Worm (Caenorhabditis elegans): Measurements from ENCODE around the gene F52E1.9.

- no peak for TF ChIP-seq ama-1 (optimal IDR thresholded peaks at IDR 0.05)
- no peak for TF ChIP-seq hmbx-1 (tag; optimal IDR thresholded peaks at IDR 0.05)
- no peak for TF ChIP-seq hmg-4 (GFP tag; optimal IDR thresholded peaks at IDR 0.05)
- no peak for TF ChIP-seq scrt-1 (GFP tag; IDR thresholded peaks at IDR 0.05)
- no peak for TF ChIP-seq tbx-11 (GFP tag; IDR thresholded peaks at IDR 0.05)
- no peak for TF ChIP-seq pes-1 (GFP tag; IDR thresholded peaks at IDR 0.05)
Measured at ce11 chrV:8403916-8404315, 1.4 kb upstream of the F52E1.9 start.

All from whole organism, early embryonic.